Fruit fly (Drosophila melanogaster) whole organism, prepupa: ENCODE measurements around the gene CG31643.

Experiments
- Blimp-1 ChIP-seq: fragments of 200-800 bp; sonication (Bioruptor generic); optimal IDR thresholded peaks from 3 replicates; lab custom pipeline; 2017; ENCODE audit warnings: missing biosample characterization, missing genetic modification characterization, mild to moderate bottlenecking, moderate library complexity, missing genetic modification reagents
- CG10669 ChIP-seq: fragments of 200-800 bp; sonication (Bioruptor generic); optimal IDR thresholded peaks from 3 replicates; lab custom pipeline; 2018; ENCODE audit warnings: missing biosample characterization, mild to moderate bottlenecking, missing genetic modification characterization, moderate library complexity
- CG11294 ChIP-seq: fragments of 200-800 bp; sonication (Bioruptor generic); IDR thresholded peaks from 2 replicates; pipeline ENCODE4 v1.3.6; 2022; ENCODE audit warnings: missing biosample characterization, missing genetic modification characterization
- CG11762 ChIP-seq: fragments of 200-800 bp; sonication (Bioruptor generic); optimal IDR thresholded peaks from 3 replicates; lab custom pipeline; 2016; ENCODE audit warnings: missing biosample characterization, missing genetic modification characterization; ENCODE audit not compliant: insufficient read depth
- CG1621 ChIP-seq: fragments of 200-800 bp; sonication (Bioruptor generic); optimal IDR thresholded peaks from 3 replicates; lab custom pipeline; 2018; ENCODE audit warnings: missing biosample characterization, mild to moderate bottlenecking, missing genetic modification characterization
- CG16779 ChIP-seq: fragments of 200-800 bp; sonication (Bioruptor generic); optimal IDR thresholded peaks from 3 replicates; lab custom pipeline; 2017; ENCODE audit warnings: missing biosample characterization, mild to moderate bottlenecking, missing genetic modification characterization
- CG3032 ChIP-seq: fragments of 200-800 bp; optimal IDR thresholded peaks from 2 replicates; lab custom pipeline; 2019; ENCODE audit warnings: missing biosample characterization, mild to moderate bottlenecking, missing genetic modification characterization, moderate library complexity
- CG31627 ChIP-seq: fragments of 200-800 bp; sonication (Bioruptor generic); optimal IDR thresholded peaks from 3 replicates; lab custom pipeline; 2016; ENCODE audit warnings: missing biosample characterization, missing genetic modification characterization
- CG32006 ChIP-seq: fragments of 200-800 bp; sonication (Bioruptor generic); optimal IDR thresholded peaks from 3 replicates; lab custom pipeline; 2017; ENCODE audit warnings: missing biosample characterization, mild to moderate bottlenecking, missing genetic modification characterization
- CG34406 ChIP-seq: fragments of 200-800 bp; sonication (Bioruptor generic); optimal IDR thresholded peaks from 3 replicates; lab custom pipeline; 2016; ENCODE audit warnings: missing biosample characterization, missing genetic modification characterization
- CG3919 ChIP-seq: fragments of 200-800 bp; sonication (Bioruptor generic); optimal IDR thresholded peaks from 3 replicates; lab custom pipeline; 2016; ENCODE audit warnings: missing biosample characterization, missing genetic modification characterization
- CG4318 ChIP-seq: fragments of 200-800 bp; sonication (Bioruptor generic); optimal IDR thresholded peaks from 3 replicates; lab custom pipeline; 2017; ENCODE audit warnings: missing biosample characterization, mild to moderate bottlenecking, missing genetic modification characterization
- CG6163 ChIP-seq: fragments of 200-800 bp; sonication (Bioruptor generic); IDR thresholded peaks from 3 replicates; pipeline ENCODE4 v1.3.6; 2022; ENCODE audit warnings: missing biosample characterization, missing genetic modification characterization
- CG6792 ChIP-seq: fragments of 200-800 bp; sonication (Bioruptor generic); optimal IDR thresholded peaks from 3 replicates; lab custom pipeline; 2016; ENCODE audit warnings: missing biosample characterization, missing genetic modification characterization
- CG6854 ChIP-seq: fragments of 200-800 bp; sonication (Bioruptor generic); optimal IDR thresholded peaks from 2 replicates; lab custom pipeline; 2017; ENCODE audit warnings: missing biosample characterization, mild to moderate bottlenecking, missing genetic modification characterization
- CG8119 ChIP-seq: fragments of 200-800 bp; sonication (Bioruptor generic); IDR thresholded peaks from 3 replicates; pipeline ENCODE4 v1.3.6; 2022; ENCODE audit warnings: missing biosample characterization, missing genetic modification characterization
- CG8319 ChIP-seq: fragments of 200-800 bp; sonication (Bioruptor generic); optimal IDR thresholded peaks from 3 replicates; lab custom pipeline; 2016; ENCODE audit warnings: missing biosample characterization, missing genetic modification characterization
- CG8632 ChIP-seq: fragments of 200-800 bp; sonication (Bioruptor generic); optimal IDR thresholded peaks from 3 replicates; lab custom pipeline; 2016; ENCODE audit warnings: missing biosample characterization, missing genetic modification characterization
- Eip78C ChIP-seq: fragments of 200-800 bp; sonication (Bioruptor generic); peaks from one replicate; lab custom pipeline; 2016; ENCODE audit warnings: missing biosample characterization, missing genetic modification characterization
- Eip93F ChIP-seq: fragments of 200-800 bp; sonication (Bioruptor generic); optimal IDR thresholded peaks from 2 replicates; lab custom pipeline; 2016; ENCODE audit warnings: missing biosample characterization, mild to moderate bottlenecking, missing genetic modification characterization
- Gug ChIP-seq: fragments of 200-800 bp; sonication (Bioruptor generic); IDR thresholded peaks from 2 replicates; pipeline ENCODE4 v1.3.6; 2022; ENCODE audit warnings: missing biosample characterization, missing genetic modification characterization
- Hr38 ChIP-seq: sonication (Bioruptor generic); optimal IDR thresholded peaks from 2 replicates; lab custom pipeline; 2016; ENCODE audit warnings: missing biosample characterization, missing genetic modification characterization
- Hr39 ChIP-seq: fragments of 200-800 bp; sonication (Bioruptor generic); optimal IDR thresholded peaks from 2 replicates; lab custom pipeline; 2016; ENCODE audit warnings: missing biosample characterization, missing genetic modification characterization
- Hr4 ChIP-seq: fragments of 200-800 bp; sonication (Bioruptor generic); optimal IDR thresholded peaks from 3 replicates; lab custom pipeline; 2016; ENCODE audit warnings: missing biosample characterization, missing genetic modification characterization
- Lpt ChIP-seq: fragments of 200-800 bp; sonication (Bioruptor generic); optimal IDR thresholded peaks from 3 replicates; lab custom pipeline; 2016; ENCODE audit warnings: missing biosample characterization, missing genetic modification characterization
- Met ChIP-seq: fragments of 200-800 bp; sonication (Bioruptor generic); optimal IDR thresholded peaks from 3 replicates; lab custom pipeline; 2016; ENCODE audit warnings: missing biosample characterization, missing genetic modification characterization
- Sox102F ChIP-seq: fragments of 200-800 bp; sonication (Bioruptor generic); optimal IDR thresholded peaks from 2 replicates; lab custom pipeline; 2016; ENCODE audit warnings: missing biosample characterization, mild to moderate bottlenecking, missing genetic modification characterization
- Sox14 ChIP-seq: fragments of 200-800 bp; sonication (Bioruptor generic); optimal IDR thresholded peaks from 3 replicates; lab custom pipeline; 2016; ENCODE audit warnings: missing biosample characterization, missing genetic modification characterization
- achi ChIP-seq: fragments of 200-800 bp; sonication (Bioruptor generic); optimal IDR thresholded peaks from 3 replicates; lab custom pipeline; 2016; ENCODE audit warnings: missing biosample characterization, missing genetic modification characterization
- cyc ChIP-seq: fragments of 200-800 bp; sonication (Bioruptor generic); optimal IDR thresholded peaks from 3 replicates; lab custom pipeline; 2016; ENCODE audit warnings: missing biosample characterization, missing genetic modification characterization
- dsx ChIP-seq: fragments of 200-800 bp; optimal IDR thresholded peaks from 3 replicates; lab custom pipeline; 2019; ENCODE audit warnings: missing biosample characterization, mild to moderate bottlenecking, missing genetic modification characterization, moderate library complexity; ENCODE audit not compliant: poor library complexity, severe bottlenecking
- eg ChIP-seq: fragments of 200-800 bp; sonication (Bioruptor generic); IDR thresholded peaks from 3 replicates; pipeline ENCODE4 v1.3.6; 2022; ENCODE audit warnings: missing biosample characterization, missing genetic modification characterization
- esn ChIP-seq: fragments of 200-800 bp; sonication (Bioruptor generic); optimal IDR thresholded peaks from 2 replicates; lab custom pipeline; 2016; ENCODE audit warnings: missing biosample characterization, mild to moderate bottlenecking, missing genetic modification characterization, moderate library complexity
- fd59A ChIP-seq: fragments of 200-800 bp; sonication (Bioruptor generic); optimal IDR thresholded peaks from 2 replicates; lab custom pipeline; 2017; ENCODE audit warnings: missing biosample characterization, mild to moderate bottlenecking, missing genetic modification characterization, missing genetic modification reagents
- lz ChIP-seq: fragments of 200-800 bp; sonication (Bioruptor generic); optimal IDR thresholded peaks from 3 replicates; lab custom pipeline; 2016; ENCODE audit warnings: missing biosample characterization, missing genetic modification characterization
- net ChIP-seq: fragments of 200-800 bp; sonication (Bioruptor generic); optimal IDR thresholded peaks from 3 replicates; lab custom pipeline; 2016; ENCODE audit warnings: missing biosample characterization, missing genetic modification characterization
- pdm3 ChIP-seq: fragments of 200-800 bp; sonication (Bioruptor generic); optimal IDR thresholded peaks from 3 replicates; lab custom pipeline; 2016; ENCODE audit warnings: missing biosample characterization, missing genetic modification characterization
- salr ChIP-seq, 2 experiments: fragments of 200-800 bp; sonication (Bioruptor generic); optimal IDR thresholded peaks; 3 replicates each; lab custom pipeline; 2016 to 2018; ENCODE audit warnings: missing biosample characterization in 2 of 2, missing genetic modification characterization in 2 of 2, mild to moderate bottlenecking in 1 of 2
- spab ChIP-seq: fragments of 200-800 bp; sonication (Bioruptor generic); optimal IDR thresholded peaks from 2 replicates; lab custom pipeline; 2017; ENCODE audit warnings: missing biosample characterization, mild to moderate bottlenecking, missing genetic modification characterization, missing genetic modification reagents
- ss ChIP-seq, 2 experiments: fragments of 200-800 bp; sonication (Bioruptor generic); optimal IDR thresholded peaks; 2 replicates in 1 of 2; 3 replicates in 1 of 2; lab custom pipeline; 2017 to 2018; ENCODE audit warnings: mild to moderate bottlenecking in 2 of 2, missing biosample characterization in 2 of 2, missing genetic modification characterization in 2 of 2, moderate library complexity in 1 of 2
- svp ChIP-seq: fragments of 200-800 bp; sonication (Bioruptor generic); peaks from one replicate; lab custom pipeline; 2016; ENCODE audit warnings: missing biosample characterization, missing genetic modification characterization
- topi ChIP-seq: fragments of 200-800 bp; sonication (Bioruptor generic); optimal IDR thresholded peaks from 3 replicates; lab custom pipeline; 2016; ENCODE audit warnings: missing biosample characterization, missing genetic modification characterization
- vri ChIP-seq: fragments of 200-800 bp; sonication (Bioruptor generic); optimal IDR thresholded peaks from 3 replicates; lab custom pipeline; 2016; ENCODE audit warnings: missing biosample characterization, mild to moderate bottlenecking, missing genetic modification characterization

CG31643 gene

DNA sequence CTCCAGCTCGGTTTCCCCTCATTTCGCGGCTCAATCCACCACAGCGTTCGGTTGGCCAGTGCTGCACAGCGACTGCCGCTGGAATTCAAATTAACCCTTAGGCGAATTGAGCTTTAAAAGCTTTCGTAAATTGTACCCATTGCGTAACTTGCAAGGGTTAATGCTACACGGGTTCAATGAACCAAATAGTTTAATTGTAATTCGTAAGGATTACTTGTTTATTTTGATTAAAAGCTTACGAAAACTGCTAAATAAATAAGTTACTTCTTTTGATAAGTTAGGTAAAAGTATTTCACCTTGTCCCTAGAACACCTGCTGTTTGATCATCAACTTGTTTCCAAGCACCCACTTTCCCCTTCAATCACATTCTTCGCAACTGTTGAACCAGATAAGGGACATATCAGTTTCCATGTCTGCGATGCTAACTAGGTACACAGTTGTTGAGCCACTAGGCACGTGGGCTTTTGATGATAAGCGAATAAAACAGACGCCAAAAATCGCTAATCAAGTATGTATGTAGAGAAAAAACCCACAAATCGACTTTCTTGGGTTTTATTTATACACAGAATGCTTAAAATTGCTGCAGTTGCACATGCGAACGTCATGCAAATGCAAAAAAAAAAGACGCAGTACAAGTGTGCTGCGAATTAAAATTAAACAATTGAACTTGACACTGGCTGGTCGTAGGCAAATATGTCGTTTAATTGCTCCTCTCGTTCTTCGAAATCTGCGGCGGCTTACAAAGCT is 8.2 kb downstream of the CG31643 start, which contains the start of gene Pfas (continued):
- peak in 1 of 2 experiments; percentile 43 for TF ChIP-seq ss (GFP tag; optimal IDR thresholded peaks at IDR 0.05; lab: Kevin White, UChicago)
- peak; percentile 8 for TF ChIP-seq Lpt (GFP tag; lab: Kevin White, UChicago)
- TF ChIP-seq CG32006 (GFP tag; lab: Kevin White, UChicago): peak; percentile 54
- TF ChIP-seq CG6792 (GFP tag; lab: Kevin White, UChicago): peak; percentile 60
- TF ChIP-seq CG3032 (tag; lab: Kevin White, UChicago): peak; percentile 59
- TF ChIP-seq Sox102F (GFP tag; lab: Kevin White, UChicago): peak; percentile 71
- TF ChIP-seq eg (GFP tag; lab: Robert Waterston, UW): peak; percentile 49; the same call in 2 of the 3 replicates
- TF ChIP-seq Hr38 (GFP tag; lab: Kevin White, UChicago): no peak
- no peak for TF ChIP-seq svp
- peak; percentile 29; the same call in 1 of the 2 replicates for TF ChIP-seq CG11294 (GFP tag; lab: Robert Waterston, UW)
- TF ChIP-seq salr (GFP tag; optimal IDR thresholded peaks at IDR 0.05; lab: Kevin White, UChicago): no peak
- TF ChIP-seq vri (GFP tag; lab: Kevin White, UChicago): peak; percentile 98
- TF ChIP-seq CG1621: peak; percentile 50
- peak; percentile 25 for TF ChIP-seq achi (GFP tag; lab: Kevin White, UChicago)
- peak; percentile 26 for TF ChIP-seq CG6854 (GFP tag; lab: Kevin White, UChicago)
- peak; percentile 42 for TF ChIP-seq fd59A (GFP tag; lab: Kevin White, UChicago)
- peak; percentile 70 for TF ChIP-seq lz (GFP tag; lab: Kevin White, UChicago)
- TF ChIP-seq CG10669 (GFP tag; lab: Kevin White, UChicago): no peak
- TF ChIP-seq CG8119: no peak
- TF ChIP-seq CG8632 (GFP tag; lab: Kevin White, UChicago): peak; percentile 1
- peak; percentile 66 for TF ChIP-seq CG3919 (GFP tag; lab: Kevin White, UChicago)
- peak; percentile 63 for TF ChIP-seq CG31627
- TF ChIP-seq Hr39: peak; percentile 57
- TF ChIP-seq esn (GFP tag; lab: Kevin White, UChicago): peak; percentile 76
- TF ChIP-seq, all 60 proteins: peak for 35

DNA sequence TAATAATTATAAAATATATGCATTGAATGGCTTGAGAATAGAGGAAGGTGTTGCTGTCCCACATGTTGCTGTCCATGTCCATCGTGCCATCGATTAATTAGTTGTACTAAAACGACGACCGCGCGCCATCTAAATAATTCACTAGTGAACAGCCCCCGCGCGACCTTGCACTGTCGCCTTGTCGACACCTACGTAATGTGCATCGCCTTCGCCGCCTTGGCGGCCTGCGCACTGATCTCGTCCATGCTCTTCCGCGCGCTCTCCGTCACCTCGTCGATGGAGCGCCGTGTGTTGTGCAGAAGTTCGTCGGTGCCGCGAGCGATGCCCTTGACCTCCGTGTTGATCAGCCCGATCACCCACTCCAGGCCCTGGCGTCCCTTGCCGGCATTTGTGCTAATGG is 8.9 kb downstream of the CG31643 start:
- TF ChIP-seq cyc (no peak), CG11762 (GFP tag; lab: Kevin White, UChicago) (no peak)

DNA sequence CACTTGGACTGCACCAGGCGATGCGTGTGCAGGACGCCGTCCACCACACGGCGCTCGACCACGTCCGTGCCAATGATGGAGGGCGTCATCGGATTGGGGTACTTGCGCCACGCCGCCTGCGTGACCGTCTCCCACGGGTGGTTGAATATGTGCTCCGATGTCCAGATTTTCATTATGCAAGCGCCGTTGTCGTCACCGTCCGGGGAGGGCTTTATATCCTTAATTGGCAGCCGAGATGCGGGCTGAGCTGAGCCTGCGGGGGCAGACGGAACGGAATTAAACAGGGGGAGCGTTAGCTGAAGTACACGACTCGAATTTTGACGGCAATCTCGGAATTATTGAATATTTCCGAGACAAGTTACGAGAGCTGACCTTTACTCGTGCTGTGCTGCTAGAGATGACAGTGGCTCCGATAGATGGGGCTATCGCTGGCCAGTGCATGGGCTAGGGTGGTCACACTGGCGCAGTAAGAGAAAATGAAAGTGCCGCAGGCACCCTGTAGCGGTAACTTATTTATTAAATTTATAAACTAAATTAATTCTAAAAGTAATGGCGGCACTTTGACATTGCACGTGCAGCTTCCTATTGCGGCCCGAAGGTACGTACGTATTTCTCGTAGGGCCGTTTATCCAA is 9.7 kb downstream of the CG31643 start, which contains the start of gene IPIP:
Gene IPIP (plus strand): TSS at position 475 of the 633 bp plus-strand sequence.
- TF ChIP-seq Eip93F (GFP tag; lab: Kevin White, UChicago): no peak
- no peak for TF ChIP-seq CG6854 (GFP tag; lab: Kevin White, UChicago)
- peak; percentile 18 for TF ChIP-seq lz (GFP tag; lab: Kevin White, UChicago)
- peak; percentile 26 for TF ChIP-seq esn (GFP tag; lab: Kevin White, UChicago)
- TF ChIP-seq CG34406 (GFP tag; lab: Kevin White, UChicago): no peak
- TF ChIP-seq Gug (GFP tag; lab: Robert Waterston, UW): no peak
- peak; percentile 32 for TF ChIP-seq CG31627
- peak; percentile 7 for TF ChIP-seq Met (GFP tag; lab: Kevin White, UChicago)
- TF ChIP-seq Sox102F (GFP tag; lab: Kevin White, UChicago): peak; percentile 28
- TF ChIP-seq Hr39: peak; percentile 30
- TF ChIP-seq cyc: peak; percentile 25
- peak; percentile 12 for TF ChIP-seq Hr4
- TF ChIP-seq net: peak; percentile 46
- peak; percentile 97 for TF ChIP-seq svp
- no peak for TF ChIP-seq dsx (GFP tag; lab: Kevin White, UChicago)
- peak; percentile 19 for TF ChIP-seq CG32006 (GFP tag; lab: Kevin White, UChicago)
- no peak for TF ChIP-seq spab (GFP tag; lab: Kevin White, UChicago)
- peak; percentile 58; the same call in 2 of the 3 replicates for TF ChIP-seq CG6163
- peak; percentile 43 for TF ChIP-seq Eip78C
- TF ChIP-seq CG8319 (GFP tag; lab: Kevin White, UChicago): peak; percentile 14
- no peak for TF ChIP-seq CG4318 (GFP tag; lab: Kevin White, UChicago)
- TF ChIP-seq CG16779: no peak
- TF ChIP-seq Blimp-1 (GFP tag; lab: Kevin White, UChicago): peak; percentile 51
- peak; percentile 29 for TF ChIP-seq topi (GFP tag; lab: Kevin White, UChicago)
- TF ChIP-seq CG3919 (GFP tag; lab: Kevin White, UChicago): peak; percentile 62
- TF ChIP-seq pdm3 (GFP tag; lab: Kevin White, UChicago): no peak
- no peak for TF ChIP-seq fd59A (GFP tag; lab: Kevin White, UChicago)
- TF ChIP-seq CG1621: peak; percentile 22
- TF ChIP-seq CG6792 (GFP tag; lab: Kevin White, UChicago): peak; percentile 11
- peak; percentile 29 for TF ChIP-seq Sox14 (GFP tag; lab: Kevin White, UChicago)
- TF ChIP-seq vri (GFP tag; lab: Kevin White, UChicago): peak; percentile 64
